Fruit fly (Drosophila melanogaster) whole organism, embryonic: ENCODE measurements around the gene CG9514.

Source experiments
- Bteb2 ChIP-seq: fragments of 200-800 bp; sonication (Bioruptor generic); optimal IDR thresholded peaks from 2 replicates; lab custom pipeline; 2016; ENCODE audit warnings: missing biosample characterization, missing genetic modification characterization
- CG10267 ChIP-seq: fragments of 200-800 bp; sonication (Bioruptor generic); optimal IDR thresholded peaks from 2 replicates; lab custom pipeline; 2018; ENCODE audit warnings: missing biosample characterization, mild to moderate bottlenecking, missing genetic modification characterization, moderate library complexity
- CG10979 ChIP-seq: fragments of 200-800 bp; sonication (Bioruptor generic); optimal IDR thresholded peaks from 2 replicates; lab custom pipeline; 2018; ENCODE audit warnings: missing biosample characterization, mild to moderate bottlenecking, missing genetic modification characterization, moderate library complexity
- CG11504 ChIP-seq: fragments of 200-800 bp; sonication (Bioruptor generic); optimal IDR thresholded peaks from 3 replicates; lab custom pipeline; 2019; ENCODE audit warnings: missing biosample characterization, mild to moderate bottlenecking, missing genetic modification characterization, moderate library complexity
- CG12391 ChIP-seq: fragments of 200-800 bp; sonication (Bioruptor generic); optimal IDR thresholded peaks from 3 replicates; lab custom pipeline; 2018; ENCODE audit warnings: missing biosample characterization, mild to moderate bottlenecking, missing genetic modification characterization, moderate library complexity
- CG14710 ChIP-seq: fragments of 200-800 bp; sonication (Bioruptor generic); optimal IDR thresholded peaks from 3 replicates; lab custom pipeline; 2019; ENCODE audit warnings: missing biosample characterization, mild to moderate bottlenecking, missing genetic modification characterization, moderate library complexity
- CG15696 ChIP-seq: fragments of 200-800 bp; sonication (Bioruptor generic); optimal IDR thresholded peaks from 2 replicates; lab custom pipeline; 2019; ENCODE audit warnings: missing biosample characterization, mild to moderate bottlenecking, missing genetic modification characterization, moderate library complexity
- CG16813 ChIP-seq: fragments of 200-800 bp; sonication (Bioruptor generic); IDR thresholded peaks from 3 replicates; pipeline ENCODE4 v1.3.6; 2022; ENCODE audit warnings: missing biosample characterization, missing genetic modification characterization; ENCODE audit not compliant: partially characterized antibody
- CG17359 ChIP-seq: fragments of 200-800 bp; sonication (Bioruptor generic); optimal IDR thresholded peaks from 3 replicates; lab custom pipeline; 2018; ENCODE audit warnings: missing biosample characterization, mild to moderate bottlenecking, missing genetic modification characterization, moderate library complexity
- CG17612 ChIP-seq: fragments of 200-800 bp; sonication (Bioruptor generic); IDR thresholded peaks from 2 replicates; pipeline ENCODE4 v1.3.6; 2022; ENCODE audit warnings: missing biosample characterization, missing genetic modification characterization
- CG17802 ChIP-seq: fragments of 200-800 bp; sonication (Bioruptor generic); optimal IDR thresholded peaks from 2 replicates; lab custom pipeline; 2018; ENCODE audit warnings: missing biosample characterization, mild to moderate bottlenecking, missing genetic modification characterization, moderate library complexity
- CG2712 ChIP-seq: fragments of 200-800 bp; optimal IDR thresholded peaks from 3 replicates; lab custom pipeline; 2019; ENCODE audit warnings: missing biosample characterization, mild to moderate bottlenecking, missing genetic modification characterization, moderate library complexity
- CG30403 ChIP-seq: fragments of 200-800 bp; sonication (Bioruptor generic); optimal IDR thresholded peaks from 3 replicates; lab custom pipeline; 2016; ENCODE audit warnings: missing biosample characterization, missing genetic modification characterization
- CG31365 ChIP-seq: fragments of 200-800 bp; sonication (Bioruptor generic); optimal IDR thresholded peaks from 2 replicates; lab custom pipeline; 2018; ENCODE audit warnings: missing biosample characterization, mild to moderate bottlenecking, missing genetic modification characterization
- CG31388 ChIP-seq: fragments of 200-800 bp; sonication (Bioruptor generic); optimal IDR thresholded peaks from 2 replicates; lab custom pipeline; 2016; ENCODE audit warnings: missing biosample characterization, missing genetic modification characterization
- CG31441 ChIP-seq: fragments of 200-800 bp; sonication (Bioruptor generic); IDR thresholded peaks from 2 replicates; pipeline ENCODE4 v1.3.6; 2022; ENCODE audit warnings: missing biosample characterization, missing genetic modification characterization
- CG3407 ChIP-seq: fragments of 200-800 bp; sonication (Bioruptor generic); optimal IDR thresholded peaks from 2 replicates; lab custom pipeline; 2018; ENCODE audit warnings: missing biosample characterization, mild to moderate bottlenecking, missing genetic modification characterization
- CG8388 ChIP-seq: fragments of 200-800 bp; sonication (Bioruptor generic); optimal IDR thresholded peaks from 2 replicates; lab custom pipeline; 2019; ENCODE audit warnings: missing biosample characterization, mild to moderate bottlenecking, missing genetic modification characterization, moderate library complexity
- CG9215 ChIP-seq: fragments of 200-800 bp; sonication (Bioruptor generic); IDR thresholded peaks from 2 replicates; pipeline ENCODE4 v1.3.6; 2022; ENCODE audit warnings: missing biosample characterization, missing genetic modification characterization
- CoRest ChIP-seq: fragments of 200-800 bp; sonication (Bioruptor generic); optimal IDR thresholded peaks from 3 replicates; lab custom pipeline; 2018; ENCODE audit warnings: missing biosample characterization, mild to moderate bottlenecking, missing genetic modification characterization, moderate library complexity
- Deaf1 ChIP-seq: fragments of 200-800 bp; optimal IDR thresholded peaks from 3 replicates; lab custom pipeline; 2019; ENCODE audit warnings: missing biosample characterization, mild to moderate bottlenecking, missing genetic modification characterization, moderate library complexity
- Dp ChIP-seq: fragments of 200-800 bp; sonication (Bioruptor generic); optimal IDR thresholded peaks from 2 replicates; lab custom pipeline; 2018; ENCODE audit warnings: missing biosample characterization, mild to moderate bottlenecking, missing genetic modification characterization, moderate library complexity
- HLH4C ChIP-seq: fragments of 200-800 bp; sonication (Bioruptor generic); IDR thresholded peaks from 3 replicates; pipeline ENCODE4 v1.3.6; 2022; ENCODE audit warnings: missing biosample characterization, missing genetic modification characterization; ENCODE audit not compliant: partially characterized antibody
- HLH54F ChIP-seq: fragments of 200-800 bp; sonication (Bioruptor generic); optimal IDR thresholded peaks from 3 replicates; lab custom pipeline; 2016; ENCODE audit warnings: missing biosample characterization, missing genetic modification characterization
- HmgD ChIP-seq: fragments of 200-800 bp; sonication (Bioruptor generic); optimal IDR thresholded peaks from 3 replicates; lab custom pipeline; 2016; ENCODE audit warnings: missing biosample characterization, missing genetic modification characterization
- Hr78 ChIP-seq, 2 experiments: fragments of 200-800 bp in 1 of 2; fragments of >200 bp in 1 of 2; sonication (Bioruptor generic) in 1 of 2; optimal IDR thresholded peaks; 2 replicates each; lab custom pipeline; 2017 to 2019; ENCODE audit warnings: missing biosample characterization in 2 of 2, missing genetic modification characterization in 2 of 2, mild to moderate bottlenecking in 1 of 2, moderate library complexity in 1 of 2
- Med ChIP-seq: fragments of 200-800 bp; sonication (Bioruptor generic); peaks from one replicate; lab custom pipeline; 2016; ENCODE audit warnings: missing biosample characterization, missing genetic modification characterization, mild to moderate bottlenecking, inconsistent platforms, moderate library complexity
- NC2α ChIP-seq: fragments of 200-800 bp; sonication (Bioruptor generic); optimal IDR thresholded peaks from 2 replicates; lab custom pipeline; 2016; ENCODE audit warnings: missing biosample characterization, missing genetic modification characterization
- Oli ChIP-seq: fragments of 200-800 bp; sonication (Bioruptor generic); optimal IDR thresholded peaks from 2 replicates; lab custom pipeline; 2018; ENCODE audit warnings: missing biosample characterization, mild to moderate bottlenecking, missing genetic modification characterization, moderate library complexity
- Rx ChIP-seq: fragments of 200-800 bp; sonication (Bioruptor generic); IDR thresholded peaks from 2 replicates; pipeline ENCODE4 v1.3.6; 2022; ENCODE audit warnings: missing biosample characterization, missing genetic modification characterization
- Side ChIP-seq: fragments of 200-800 bp; sonication (Bioruptor generic); optimal IDR thresholded peaks from 2 replicates; lab custom pipeline; 2016; ENCODE audit warnings: missing biosample characterization, missing genetic modification characterization
- Sox100B ChIP-seq: fragments of 200-800 bp; sonication (Bioruptor generic); optimal IDR thresholded peaks from 3 replicates; lab custom pipeline; 2018; ENCODE audit warnings: missing biosample characterization, mild to moderate bottlenecking, missing genetic modification characterization
- Spps ChIP-seq: fragments of 200-800 bp; sonication (Bioruptor generic); optimal IDR thresholded peaks from 2 replicates; lab custom pipeline; 2018; ENCODE audit warnings: missing biosample characterization, mild to moderate bottlenecking, missing genetic modification characterization
- ara ChIP-seq: fragments of 200-800 bp; sonication (Bioruptor generic); IDR thresholded peaks from 2 replicates; pipeline ENCODE4 v1.3.6; 2022; ENCODE audit warnings: missing biosample characterization, missing genetic modification characterization
- ase ChIP-seq: fragments of 200-800 bp; sonication (Bioruptor generic); IDR thresholded peaks from 3 replicates; pipeline ENCODE4 v1.3.6; 2022; ENCODE audit warnings: missing biosample characterization, missing genetic modification characterization
- bsh ChIP-seq, 2 experiments: fragments of 200-800 bp; sonication (Bioruptor generic); optimal IDR thresholded peaks; 2 replicates each; lab custom pipeline; 2017 to 2018; ENCODE audit warnings: mild to moderate bottlenecking in 2 of 2, missing biosample characterization in 2 of 2, missing genetic modification characterization in 2 of 2, moderate library complexity in 1 of 2
- crp ChIP-seq, 2 experiments: fragments of 200-800 bp; sonication (Bioruptor generic); optimal IDR thresholded peaks; 2 replicates in 1 of 2; 3 replicates in 1 of 2; lab custom pipeline; 2017; ENCODE audit warnings: missing biosample characterization in 2 of 2, missing genetic modification characterization in 2 of 2, mild to moderate bottlenecking in 1 of 2, moderate library complexity in 1 of 2
- fd96Cb ChIP-seq: fragments of 200-800 bp; sonication (Bioruptor generic); optimal IDR thresholded peaks from 2 replicates; lab custom pipeline; 2018; ENCODE audit warnings: missing biosample characterization, mild to moderate bottlenecking, missing genetic modification characterization, moderate library complexity
- gfzf ChIP-seq: fragments of 200-800 bp; sonication (Bioruptor generic); optimal IDR thresholded peaks from 2 replicates; lab custom pipeline; 2016; ENCODE audit warnings: missing biosample characterization, mild to moderate bottlenecking, missing genetic modification characterization, moderate library complexity
- kay ChIP-seq: fragments of 200-800 bp; sonication (Bioruptor generic); optimal IDR thresholded peaks from 2 replicates; lab custom pipeline; 2016; ENCODE audit warnings: missing biosample characterization, missing genetic modification characterization
- kni ChIP-seq: fragments of 200-800 bp; sonication (Bioruptor generic); optimal IDR thresholded peaks from 3 replicates; lab custom pipeline; 2017; ENCODE audit warnings: mild to moderate bottlenecking, missing biosample characterization, missing genetic modification reagents, missing genetic modification characterization
- maf-S ChIP-seq: fragments of 200-800 bp; sonication (Bioruptor generic); optimal IDR thresholded peaks from 2 replicates; lab custom pipeline; 2016; ENCODE audit warnings: missing biosample characterization, missing genetic modification characterization
- pan ChIP-seq, 4 experiments: fragments of >200 bp in 3 of 4; fragments of 200-800 bp in 1 of 4; sonication (Bioruptor generic) in 1 of 4; optimal IDR thresholded peaks in 3 of 4; IDR thresholded peaks in 1 of 4; 2 replicates each; pipeline versions ENCODE4 v1.3.6 to Lab custom; 2017 to 2022; ENCODE audit warnings: missing biosample characterization in 2 of 4, missing genetic modification characterization in 2 of 4, mixed read lengths in 1 of 4
- phol ChIP-seq: fragments of 200-800 bp; sonication (Bioruptor generic); optimal IDR thresholded peaks from 3 replicates; lab custom pipeline; 2018; ENCODE audit warnings: missing biosample characterization, mild to moderate bottlenecking, missing genetic modification characterization, moderate library complexity
- unpg ChIP-seq: fragments of 200-800 bp; sonication (Bioruptor generic); optimal IDR thresholded peaks from 3 replicates; lab custom pipeline; 2018; ENCODE audit warnings: missing biosample characterization, mild to moderate bottlenecking, missing genetic modification characterization, moderate library complexity
- usp ChIP-seq: fragments of >200 bp; optimal IDR thresholded peaks from 2 replicates; lab custom pipeline; 2017; ENCODE audit warnings: missing biosample characterization, missing genetic modification characterization

The CG9514 gene

DNA sequence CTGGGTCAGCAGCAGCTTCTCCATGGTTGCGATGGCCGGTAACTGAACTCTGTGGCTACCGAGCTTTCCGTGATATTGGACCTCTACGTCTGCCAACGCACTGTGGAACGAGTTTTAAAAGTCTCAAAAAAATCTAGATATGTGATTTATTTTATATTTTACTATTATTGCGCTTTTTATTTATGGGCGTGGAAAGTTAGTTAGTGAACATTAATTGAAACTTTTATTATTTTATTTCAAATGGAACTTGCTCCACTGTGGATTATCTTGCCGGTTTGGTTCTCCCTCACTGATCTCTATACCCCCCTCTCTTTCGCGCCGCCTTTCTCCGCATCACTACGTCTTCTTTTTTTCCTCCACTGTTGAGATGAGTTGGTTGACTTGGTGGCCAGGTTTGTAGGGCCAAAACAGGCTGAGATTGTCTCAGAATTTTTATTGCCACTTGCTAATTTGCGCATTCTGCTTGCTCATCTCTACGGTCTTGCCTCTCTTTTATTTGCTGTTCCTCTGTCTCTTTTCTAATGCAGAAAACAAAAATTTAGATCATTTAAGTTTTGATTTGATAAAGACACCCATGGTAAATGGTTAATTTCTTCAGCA is 47.8 kb downstream of the CG9514 start, which contains the start of gene CG9522 (continued):
- TF ChIP-seq CG3407 (GFP tag; lab: Kevin White, UChicago) (peak; percentile 68), NC2α (GFP tag; lab: Kevin White, UChicago) (no peak), CG17612 (peak; percentile 50; the same call in 1 of the 2 replicates), crp (GFP tag; optimal IDR thresholded peaks at IDR 0.05; lab: Kevin White, UChicago) (no peak), Rx (GFP tag; lab: Robert Waterston, UW) (0 out of 2 replicates have a peak, but pooled peaks have one; percentile 18), Side (GFP tag; lab: Kevin White, UChicago) (peak; percentile 6), CG17802 (tag; lab: Kevin White, UChicago) (peak; percentile 49), CG16813 (GFP tag; lab: Robert Waterston, UW) (no peak), ara (GFP tag; lab: Robert Waterston, UW) (peak; percentile 75), CG15696 (tag; lab: Kevin White, UChicago) (no peak), CG31388 (GFP tag; lab: Kevin White, UChicago) (no peak)
- TF ChIP-seq, all 482 proteins: peak for 309

dm6 chrX:14846116-14846614 is 50.5 kb downstream of the CG9514 start:
- TF ChIP-seq phol: peak; percentile 39
- TF ChIP-seq HmgD: no peak
- peak; percentile 24 for TF ChIP-seq CG30403 (GFP tag; lab: Kevin White, UChicago)
- TF ChIP-seq Sox100B: peak; percentile 18
- no peak for TF ChIP-seq Dp
- TF ChIP-seq Spps: peak; percentile 12
- TF ChIP-seq CG31365 (tag; lab: Kevin White, UChicago): no peak
- peak; percentile 26 for TF ChIP-seq CG8388
- peak; percentile 32 for TF ChIP-seq CG12391
- TF ChIP-seq CG10979 (tag; lab: Kevin White, UChicago): peak; percentile 68
- TF ChIP-seq pan (optimal IDR thresholded peaks at IDR 0.05; lab: Kevin White, UChicago): no peak
- no peak for TF ChIP-seq pan (GFP tag; optimal IDR thresholded peaks at IDR 0.05 in 1 of 2, IDR thresholded peaks at IDR 0.05 in 1 of 2)
- no peak for TF ChIP-seq HLH54F (GFP tag; lab: Kevin White, UChicago)
- TF ChIP-seq Deaf1 (tag; lab: Kevin White, UChicago): peak; percentile 52
- TF ChIP-seq CG10267: peak; percentile 36
- no peak for TF ChIP-seq CG17359
- TF ChIP-seq CG11504: peak; percentile 41
- peak; percentile 45 for TF ChIP-seq kni
- TF ChIP-seq HLH4C (GFP tag; lab: Robert Waterston, UW): no peak
- TF ChIP-seq kay (GFP tag; lab: Kevin White, UChicago): no peak
- peak in 1 of 2 experiments; percentile 59 for TF ChIP-seq bsh (GFP tag; optimal IDR thresholded peaks at IDR 0.05; lab: Kevin White, UChicago)
- TF ChIP-seq Oli (tag; lab: Kevin White, UChicago): peak; percentile 13
- peak in 1 of 2 experiments; percentile 82 for TF ChIP-seq Hr78 (GFP tag; optimal IDR thresholded peaks at IDR 0.05; lab: Kevin White, UChicago)
- TF ChIP-seq maf-S: no peak
- no peak for TF ChIP-seq CG9215
- peak; percentile 13 for TF ChIP-seq fd96Cb (tag; lab: Kevin White, UChicago)
- peak; percentile 30 for TF ChIP-seq unpg (GFP tag; lab: Kevin White, UChicago)
- TF ChIP-seq Bteb2 (GFP tag; lab: Kevin White, UChicago): no peak
- TF ChIP-seq CG31441 (GFP tag; lab: Robert Waterston, UW): peak; percentile 38; the same call in 1 of the 2 replicates
- no peak for TF ChIP-seq gfzf
- no peak for TF ChIP-seq ase (GFP tag; lab: Robert Waterston, UW)
- peak; percentile 51 for TF ChIP-seq CG14710 (tag; lab: Kevin White, UChicago)
- TF ChIP-seq Med (GFP tag; lab: Kevin White, UChicago): peak; percentile 51
- TF ChIP-seq CG2712 (tag; lab: Kevin White, UChicago): peak; percentile 34
- no peak for TF ChIP-seq usp (GFP tag; lab: Kevin White, UChicago)
- peak; percentile 10 for TF ChIP-seq CoRest (tag; lab: Kevin White, UChicago)
